Worm (Caenorhabditis elegans) whole organism, young adult: Measurements from ENCODE around the gene Y41E3.8.

Source experiments
- F57C9.4 ChIP-seq: sonication (generic microtip); optimal IDR thresholded peaks from 2 replicates; lab custom pipeline; 2017; ENCODE audit warnings: mild to moderate bottlenecking, missing genetic modification characterization, missing compliant biosample characterization
- lin-35 ChIP-seq, 3 experiments: fragments of 150-350 bp in 2 of 3; sonication (generic microtip) in 1 of 3; optimal IDR thresholded peaks; 2 replicates each; lab custom pipeline; 2014 to 2018; ENCODE audit warnings: missing biosample characterization in 3 of 3, missing genetic modification characterization in 3 of 3, missing genetic modification reagents in 3 of 3
- repo-1 ChIP-seq: sonication (generic microtip); optimal IDR thresholded peaks from 2 replicates; lab custom pipeline; 2017; ENCODE audit warnings: mild to moderate bottlenecking, missing genetic modification characterization, missing compliant biosample characterization
- unc-62 ChIP-seq: fragments of 150-350 bp; optimal IDR thresholded peaks from 2 replicates; lab custom pipeline; 2014; ENCODE audit warnings: missing biosample characterization, missing genetic modification reagents, missing genetic modification characterization

DNA sequence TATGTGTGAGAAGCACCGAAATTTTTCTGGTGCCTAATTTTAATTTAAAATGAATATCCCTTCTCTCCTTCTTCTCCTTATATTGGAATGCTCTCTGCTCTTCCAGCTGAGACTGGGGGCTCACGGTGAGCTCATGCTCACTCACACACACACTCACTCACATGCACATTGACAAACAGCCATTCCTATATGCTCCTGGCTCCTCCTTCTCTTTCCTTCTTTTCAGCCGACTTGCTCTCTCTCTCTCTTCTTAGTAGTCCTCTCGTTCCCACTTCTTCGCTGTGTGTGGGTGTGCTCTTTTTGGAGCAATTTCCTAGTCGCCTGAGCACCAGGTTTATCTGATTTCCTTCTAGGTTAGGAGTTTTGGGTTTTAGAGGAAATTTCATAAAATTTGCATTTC is 7.8 kb downstream of the Y41E3.8 start:
- no peak for TF ChIP-seq unc-62 (GFP tag; lab: Kevin White, UChicago)
- no peak for TF ChIP-seq repo-1 (tag; lab: Kevin White, UChicago)
- TF ChIP-seq F57C9.4 (tag; lab: Kevin White, UChicago) = no peak
- TF ChIP-seq lin-35 (GFP tag; optimal IDR thresholded peaks at IDR 0.05; lab: Kevin White, UChicago) = peak in 1 of 3 experiments; percentile 8
